Fruit fly (Drosophila melanogaster): Measurements from ENCODE around the gene TwdlE.

DNA sequence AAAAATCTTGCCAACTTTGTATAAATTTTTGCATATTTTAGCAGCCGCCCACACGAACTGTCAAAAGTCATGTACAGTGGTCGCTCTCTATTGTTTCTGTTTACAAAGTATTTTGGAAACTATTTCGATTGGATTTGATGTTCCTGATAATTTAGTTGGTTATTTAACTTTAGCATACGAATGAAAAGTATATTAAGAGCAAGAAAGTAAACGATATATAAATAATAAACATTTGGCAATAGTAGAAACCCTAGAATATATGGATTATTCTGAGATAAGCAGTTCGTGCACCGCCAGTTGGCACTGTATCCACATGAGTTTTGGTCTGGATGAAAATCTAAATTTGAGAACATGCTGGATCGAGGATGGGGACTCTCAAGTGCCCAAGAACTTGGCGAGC is 27.4 kb downstream of the TwdlE start:
- TF ChIP-seq psq (optimal IDR thresholded peaks at IDR 0.05) = no peak
- TF ChIP-seq usp (GFP tag; optimal IDR thresholded peaks at IDR 0.05) = no peak
- no peak for TF ChIP-seq pan (optimal IDR thresholded peaks at IDR 0.05)
